Fruit fly (Drosophila melanogaster) whole organism, embryonic: Measurements from ENCODE around the gene Cyp313a4.
A peak's percentile ranks its signal among the peaks of the same experiment; 100 is the strongest.

Experiments
- ATbp ChIP-seq: fragments of 200-800 bp; sonication (Bioruptor generic); optimal IDR thresholded peaks from 2 replicates; lab custom pipeline; 2017; ENCODE audit warnings: missing biosample characterization, mild to moderate bottlenecking, missing genetic modification characterization, missing genetic modification reagents
- Adf1 ChIP-seq: fragments of 200-800 bp; sonication (Bioruptor generic); IDR thresholded peaks from 2 replicates; pipeline ENCODE4 v1.3.6; 2022; ENCODE audit warnings: missing biosample characterization, missing genetic modification characterization
- Atf3 ChIP-seq: fragments of 200-800 bp; sonication (Bioruptor generic); optimal IDR thresholded peaks from 3 replicates; lab custom pipeline; 2016; ENCODE audit warnings: missing biosample characterization, missing genetic modification characterization
- B-H1 ChIP-seq: fragments of 200-800 bp; sonication (Bioruptor generic); IDR thresholded peaks from 3 replicates; pipeline ENCODE4 v1.3.6; 2022; ENCODE audit warnings: missing biosample characterization, missing genetic modification characterization
- C15 ChIP-seq: fragments of 200-800 bp; sonication (Bioruptor generic); IDR thresholded peaks from 3 replicates; pipeline ENCODE4 v1.3.6; 2022; ENCODE audit warnings: missing biosample characterization, missing genetic modification characterization
- CG12769 ChIP-seq: fragments of 200-800 bp; sonication (Bioruptor generic); optimal IDR thresholded peaks from 2 replicates; lab custom pipeline; 2019; ENCODE audit warnings: missing biosample characterization, mild to moderate bottlenecking, missing genetic modification characterization, moderate library complexity
- CG17912 ChIP-seq: fragments of 200-800 bp; sonication (Bioruptor generic); optimal IDR thresholded peaks from 2 replicates; lab custom pipeline; 2018; ENCODE audit warnings: missing biosample characterization, mild to moderate bottlenecking, missing genetic modification characterization
- CG34224 ChIP-seq: fragments of 200-800 bp; sonication (Bioruptor generic); IDR thresholded peaks from 3 replicates; pipeline ENCODE4 v1.3.6; 2022; ENCODE audit warnings: missing biosample characterization, missing genetic modification characterization; ENCODE audit not compliant: partially characterized antibody
- CG4707 ChIP-seq: fragments of 200-800 bp; sonication (Bioruptor generic); optimal IDR thresholded peaks from 2 replicates; lab custom pipeline; 2018; ENCODE audit warnings: missing biosample characterization, mild to moderate bottlenecking, missing genetic modification characterization, moderate library complexity
- Chrac-16 ChIP-seq: fragments of 200-800 bp; sonication (Bioruptor generic); optimal IDR thresholded peaks from 3 replicates; lab custom pipeline; 2016; ENCODE audit warnings: missing biosample characterization, missing genetic modification characterization
- D ChIP-seq, 2 experiments: fragments of 200-800 bp in 1 of 2; fragments of >200 bp in 1 of 2; sonication (Bioruptor generic) in 1 of 2; optimal IDR thresholded peaks; 2 replicates in 1 of 2; 3 replicates in 1 of 2; lab custom pipeline; 2017; ENCODE audit warnings: mild to moderate bottlenecking in 1 of 2, missing biosample characterization in 1 of 2, missing genetic modification characterization in 1 of 2, missing genetic modification reagents in 1 of 2
- D19A ChIP-seq: fragments of 200-800 bp; optimal IDR thresholded peaks from 3 replicates; lab custom pipeline; 2019; ENCODE audit warnings: missing biosample characterization, mild to moderate bottlenecking, missing genetic modification characterization, moderate library complexity
- Dbx ChIP-seq: fragments of 200-800 bp; sonication (Bioruptor generic); IDR thresholded peaks from 3 replicates; pipeline ENCODE4 v1.3.6; 2022; ENCODE audit warnings: missing biosample characterization, missing genetic modification characterization
- Ets65A ChIP-seq: fragments of 200-800 bp; sonication (Bioruptor generic); peaks from one replicate; lab custom pipeline; 2016; ENCODE audit warnings: missing biosample characterization, missing genetic modification characterization
- H15 ChIP-seq: fragments of 200-800 bp; sonication (Bioruptor generic); IDR thresholded peaks from 3 replicates; pipeline ENCODE4 v1.3.6; 2022; ENCODE audit warnings: missing biosample characterization, missing genetic modification characterization
- HLH54F ChIP-seq: fragments of 200-800 bp; sonication (Bioruptor generic); optimal IDR thresholded peaks from 3 replicates; lab custom pipeline; 2016; ENCODE audit warnings: missing biosample characterization, missing genetic modification characterization
- Med ChIP-seq: fragments of 200-800 bp; sonication (Bioruptor generic); peaks from one replicate; lab custom pipeline; 2016; ENCODE audit warnings: missing biosample characterization, missing genetic modification characterization, mild to moderate bottlenecking, inconsistent platforms, moderate library complexity
- Mes4 ChIP-seq: fragments of 200-800 bp; sonication (Bioruptor generic); optimal IDR thresholded peaks from 2 replicates; lab custom pipeline; 2016; ENCODE audit warnings: missing biosample characterization, missing genetic modification characterization
- Oli ChIP-seq: fragments of 200-800 bp; sonication (Bioruptor generic); optimal IDR thresholded peaks from 2 replicates; lab custom pipeline; 2018; ENCODE audit warnings: missing biosample characterization, mild to moderate bottlenecking, missing genetic modification characterization, moderate library complexity
- Ptx1 ChIP-seq: fragments of 200-800 bp; sonication (Bioruptor generic); IDR thresholded peaks from 2 replicates; pipeline ENCODE4 v1.3.6; 2022; ENCODE audit warnings: missing biosample characterization, missing genetic modification characterization
- Spps ChIP-seq: fragments of 200-800 bp; sonication (Bioruptor generic); optimal IDR thresholded peaks from 2 replicates; lab custom pipeline; 2018; ENCODE audit warnings: missing biosample characterization, mild to moderate bottlenecking, missing genetic modification characterization
- amos ChIP-seq: fragments of 200-800 bp; sonication (Bioruptor generic); IDR thresholded peaks from 2 replicates; pipeline ENCODE4 v1.3.6; 2022; ENCODE audit warnings: missing biosample characterization, missing genetic modification characterization; ENCODE audit not compliant: partially characterized antibody
- ap ChIP-seq: fragments of 200-800 bp; sonication (Bioruptor generic); IDR thresholded peaks from 2 replicates; pipeline ENCODE4 v1.3.6; 2022; ENCODE audit warnings: missing biosample characterization, missing genetic modification characterization
- ara ChIP-seq: fragments of 200-800 bp; sonication (Bioruptor generic); IDR thresholded peaks from 2 replicates; pipeline ENCODE4 v1.3.6; 2022; ENCODE audit warnings: missing biosample characterization, missing genetic modification characterization
- ase ChIP-seq: fragments of 200-800 bp; sonication (Bioruptor generic); IDR thresholded peaks from 3 replicates; pipeline ENCODE4 v1.3.6; 2022; ENCODE audit warnings: missing biosample characterization, missing genetic modification characterization
- bab2 ChIP-seq: fragments of 200-800 bp; sonication (Bioruptor generic); optimal IDR thresholded peaks from 2 replicates; lab custom pipeline; 2016; ENCODE audit warnings: missing biosample characterization, missing genetic modification characterization
- bbx ChIP-seq: fragments of 200-800 bp; sonication (Bioruptor generic); IDR thresholded peaks from 2 replicates; pipeline ENCODE4 v1.3.6; 2022; ENCODE audit warnings: missing biosample characterization, missing genetic modification characterization; ENCODE audit not compliant: partially characterized antibody
- cad ChIP-seq: fragments of >200 bp; optimal IDR thresholded peaks from 2 replicates; lab custom pipeline; 2017; ENCODE audit warnings: missing biosample characterization, missing genetic modification characterization
- chm ChIP-seq: fragments of 200-800 bp; sonication (Bioruptor generic); IDR thresholded peaks from 2 replicates; pipeline ENCODE4 v1.3.6; 2022; ENCODE audit warnings: missing biosample characterization, missing genetic modification characterization
- ci ChIP-seq: fragments of 200-800 bp; sonication (Bioruptor generic); IDR thresholded peaks from 3 replicates; pipeline ENCODE4 v1.3.6; 2022; ENCODE audit warnings: missing biosample characterization, missing genetic modification characterization
- esg ChIP-seq: fragments of 200-800 bp; sonication (Bioruptor generic); conservative IDR thresholded peaks from 2 replicates; pipeline ENCODE4 v1.3.6; 2022; ENCODE audit warnings: missing biosample characterization, missing genetic modification characterization
- fru ChIP-seq: fragments of >200 bp; optimal IDR thresholded peaks from 2 replicates; lab custom pipeline; 2017
- grn ChIP-seq: fragments of 200-800 bp; sonication (Bioruptor generic); optimal IDR thresholded peaks from 3 replicates; lab custom pipeline; 2017; ENCODE audit warnings: missing biosample characterization, missing genetic modification characterization
- jing ChIP-seq: fragments of 200-800 bp; sonication (Bioruptor generic); optimal IDR thresholded peaks from 2 replicates; lab custom pipeline; 2018; ENCODE audit warnings: missing biosample characterization, mild to moderate bottlenecking, missing genetic modification characterization
- jumu ChIP-seq: fragments of 200-800 bp; sonication (Bioruptor generic); optimal IDR thresholded peaks from 3 replicates; lab custom pipeline; 2016; ENCODE audit warnings: missing biosample characterization, missing genetic modification characterization
- ken ChIP-seq: fragments of 200-800 bp; sonication (Bioruptor generic); IDR thresholded peaks from 3 replicates; pipeline ENCODE4 v1.3.6; 2022; ENCODE audit warnings: missing biosample characterization, missing genetic modification characterization
- lbe ChIP-seq: fragments of 200-800 bp; sonication (Bioruptor generic); optimal IDR thresholded peaks from 2 replicates; lab custom pipeline; 2016; ENCODE audit warnings: missing biosample characterization, mild to moderate bottlenecking, missing genetic modification characterization
- rib ChIP-seq: fragments of 200-800 bp; sonication (Bioruptor generic); IDR thresholded peaks from 2 replicates; pipeline ENCODE4 v1.3.6; 2022; ENCODE audit warnings: missing biosample characterization, missing genetic modification characterization
- ro ChIP-seq: fragments of 200-800 bp; sonication (Bioruptor generic); IDR thresholded peaks from 2 replicates; pipeline ENCODE4 v1.3.6; 2022; ENCODE audit warnings: missing biosample characterization, missing genetic modification characterization
- row ChIP-seq: fragments of 200-800 bp; sonication (Bioruptor generic); IDR thresholded peaks from 3 replicates; pipeline ENCODE4 v1.3.6; 2022; ENCODE audit warnings: missing biosample characterization, missing genetic modification characterization
- sens-2 ChIP-seq: fragments of 200-800 bp; sonication (Bioruptor generic); IDR thresholded peaks from 2 replicates; pipeline ENCODE4 v1.3.6; 2022; ENCODE audit warnings: missing biosample characterization, missing genetic modification characterization
- sim ChIP-seq: fragments of 200-800 bp; sonication (Bioruptor generic); IDR thresholded peaks from 2 replicates; pipeline ENCODE4 v1.3.6; 2022; ENCODE audit warnings: missing biosample characterization, missing genetic modification characterization
- sima ChIP-seq: fragments of 200-800 bp; sonication (Bioruptor generic); optimal IDR thresholded peaks from 2 replicates; lab custom pipeline; 2016; ENCODE audit warnings: missing biosample characterization, missing genetic modification characterization
- tll ChIP-seq, 2 experiments: fragments of 200-800 bp in 1 of 2; fragments of >200 bp in 1 of 2; sonication (Bioruptor generic) in 1 of 2; optimal IDR thresholded peaks; 2 replicates each; lab custom pipeline; 2017 to 2019; ENCODE audit warnings: missing biosample characterization in 2 of 2, missing genetic modification characterization in 2 of 2, mild to moderate bottlenecking in 1 of 2, moderate library complexity in 1 of 2
- zen ChIP-seq: fragments of 200-800 bp; sonication (Bioruptor generic); optimal IDR thresholded peaks from 3 replicates; lab custom pipeline; 2018; ENCODE audit warnings: missing biosample characterization, mild to moderate bottlenecking, missing genetic modification characterization, moderate library complexity
- zfh1 ChIP-seq: fragments of 200-800 bp; sonication (Bioruptor generic); IDR thresholded peaks from 3 replicates; pipeline ENCODE4 v1.3.6; 2022; ENCODE audit warnings: missing biosample characterization, missing genetic modification characterization

The Cyp313a4 gene

dm6 chr3R:12647348-12647747 lies 33.8 kb downstream of the Cyp313a4 start (continued):
- TF ChIP-seq zfh1 = no peak

- TF ChIP-seq Chrac-16 = no peak
- TF ChIP-seq sim (GFP tag; lab: Robert Waterston, UW) = no peak
- TF ChIP-seq sens-2 = no peak
- no peak for TF ChIP-seq Dbx (GFP tag; lab: Robert Waterston, UW)
- TF ChIP-seq grn (GFP tag; lab: Kevin White, UChicago) = peak; percentile 66
Observed at dm6 chr3R:12646926-12647325, 34.2 kb downstream of the Cyp313a4 start.

- no peak for TF ChIP-seq CG12769 (tag; lab: Kevin White, UChicago)
- TF ChIP-seq sima (GFP tag; lab: Kevin White, UChicago) = no peak
- no peak for TF ChIP-seq jumu (GFP tag; lab: Kevin White, UChicago)
- no peak for TF ChIP-seq ro
- no peak for TF ChIP-seq CG34224 (GFP tag; lab: Robert Waterston, UW)
- TF ChIP-seq B-H1 = no peak
- TF ChIP-seq H15 = no peak
- TF ChIP-seq fru = no peak
- no peak for TF ChIP-seq chm (GFP tag; lab: Robert Waterston, UW)
- peak; percentile 88 for TF ChIP-seq Ets65A (GFP tag; lab: Kevin White, UChicago)
- no peak for TF ChIP-seq lbe
- 0 out of 3 replicates have a peak, but pooled peaks have one; percentile 6 for TF ChIP-seq ci (GFP tag; lab: Robert Waterston, UW)
- peak; percentile 46 for TF ChIP-seq Med
- peak; percentile 80 for TF ChIP-seq D (optimal IDR thresholded peaks at IDR 0.05; lab: Kevin White, UChicago)
- no peak for TF ChIP-seq D (GFP tag; optimal IDR thresholded peaks at IDR 0.05; lab: Kevin White, UChicago)
- peak; percentile 93 for TF ChIP-seq cad (GFP tag; lab: Kevin White, UChicago)
- TF ChIP-seq zen (tag; lab: Kevin White, UChicago) = peak; percentile 99
- TF ChIP-seq HLH54F (GFP tag; lab: Kevin White, UChicago) = no peak
- TF ChIP-seq CG17912 (GFP tag; lab: Kevin White, UChicago) = no peak
- no peak for TF ChIP-seq amos (GFP tag; lab: Robert Waterston, UW)
- TF ChIP-seq tll (GFP tag; optimal IDR thresholded peaks at IDR 0.05; lab: Kevin White, UChicago) = peak in 1 of 2 experiments; percentile 95
Observed at dm6 chr3R:12645771-12646317, 35.3 kb downstream of the Cyp313a4 start.

- TF ChIP-seq ci (GFP tag; lab: Robert Waterston, UW) = 0 out of 3 replicates have a peak, but pooled peaks have one; percentile 51
- TF ChIP-seq Med = peak; percentile 65
- no peak for TF ChIP-seq Adf1 (GFP tag; lab: Robert Waterston, UW)
- TF ChIP-seq ase (GFP tag; lab: Robert Waterston, UW) = 0 out of 3 replicates have a peak, but pooled peaks have one; percentile 7
- no peak for TF ChIP-seq ara (GFP tag; lab: Robert Waterston, UW)
- TF ChIP-seq row (GFP tag; lab: Robert Waterston, UW) = peak; percentile 43
- no peak for TF ChIP-seq ken
- TF ChIP-seq Oli = peak; percentile 47
- TF ChIP-seq bbx (GFP tag; lab: Robert Waterston, UW) = no peak
- TF ChIP-seq Mes4 (GFP tag; lab: Kevin White, UChicago) = peak; percentile 19
- TF ChIP-seq Atf3 (GFP tag; lab: Kevin White, UChicago) = no peak
- TF ChIP-seq D19A (tag; lab: Kevin White, UChicago) = peak; percentile 96
- TF ChIP-seq ap (GFP tag; lab: Robert Waterston, UW) = 0 out of 2 replicates have a peak, but pooled peaks have one; percentile 7
- TF ChIP-seq Spps = no peak
- TF ChIP-seq CG4707 (GFP tag; lab: Kevin White, UChicago) = peak; percentile 16
- TF ChIP-seq C15 = no peak
- peak; percentile 43 for TF ChIP-seq ATbp (GFP tag; lab: Kevin White, UChicago)
- TF ChIP-seq Ptx1 (GFP tag; lab: Robert Waterston, UW) = 0 out of 2 replicates have a peak, but pooled peaks have one; percentile 29
- peak; percentile 26 for TF ChIP-seq jing
- peak; percentile 11 for TF ChIP-seq bab2 (GFP tag; lab: Kevin White, UChicago)
- TF ChIP-seq esg (GFP tag; lab: Robert Waterston, UW) = 0 out of 2 replicates have a peak, but pooled peaks have one; percentile 12
- TF ChIP-seq rib = no peak
Observed at dm6 chr3R:12644621-12645310, 36.4 kb downstream of the Cyp313a4 start.
